Fruit fly (Drosophila melanogaster) whole organism, embryonic: Measurements from ENCODE around the gene NimC3.
A peak's percentile ranks its signal among the peaks of the same experiment; 100 is the strongest.

Experiments
- Asciz ChIP-seq: fragments of 200-800 bp; sonication (Bioruptor generic); optimal IDR thresholded peaks from 2 replicates; lab custom pipeline; 2017; ENCODE audit warnings: missing biosample characterization, mild to moderate bottlenecking, missing genetic modification characterization, missing genetic modification reagents
- B-H2 ChIP-seq: fragments of 200-800 bp; sonication (Bioruptor generic); optimal IDR thresholded peaks from 2 replicates; lab custom pipeline; 2018; ENCODE audit warnings: missing biosample characterization, mild to moderate bottlenecking, missing genetic modification characterization
- Blimp-1 ChIP-seq: fragments of 200-800 bp; sonication (Bioruptor generic); optimal IDR thresholded peaks from 3 replicates; lab custom pipeline; 2018; ENCODE audit warnings: missing biosample characterization, missing genetic modification characterization, mild to moderate bottlenecking, moderate library complexity, missing genetic modification reagents
- CG10321 ChIP-seq: fragments of 200-800 bp; sonication (Bioruptor generic); IDR thresholded peaks from 2 replicates; pipeline ENCODE4 v1.3.6; 2022; ENCODE audit warnings: missing biosample characterization, missing genetic modification characterization
- CG13296 ChIP-seq: fragments of 200-800 bp; sonication (Bioruptor generic); optimal IDR thresholded peaks from 3 replicates; lab custom pipeline; 2018; ENCODE audit warnings: missing biosample characterization, mild to moderate bottlenecking, missing genetic modification characterization
- CG14014 ChIP-seq: fragments of 200-800 bp; sonication (Bioruptor generic); IDR thresholded peaks from 2 replicates; pipeline ENCODE4 v1.3.6; 2022; ENCODE audit warnings: missing biosample characterization, missing genetic modification characterization
- CG15514 ChIP-seq: fragments of 200-800 bp; sonication (Bioruptor generic); optimal IDR thresholded peaks from 3 replicates; lab custom pipeline; 2017; ENCODE audit warnings: missing biosample characterization, missing genetic modification characterization, mild to moderate bottlenecking, moderate library complexity, missing genetic modification reagents
- CG15601 ChIP-seq: fragments of 200-800 bp; sonication (Bioruptor generic); optimal IDR thresholded peaks from 3 replicates; lab custom pipeline; 2019; ENCODE audit warnings: missing biosample characterization, mild to moderate bottlenecking, missing genetic modification characterization, moderate library complexity
- CG1603 ChIP-seq: fragments of 200-800 bp; sonication (Bioruptor generic); optimal IDR thresholded peaks from 2 replicates; lab custom pipeline; 2019; ENCODE audit warnings: missing biosample characterization, mild to moderate bottlenecking, missing genetic modification characterization, moderate library complexity
- CG17612 ChIP-seq: fragments of 200-800 bp; sonication (Bioruptor generic); IDR thresholded peaks from 2 replicates; pipeline ENCODE4 v1.3.6; 2022; ENCODE audit warnings: missing biosample characterization, missing genetic modification characterization
- CG2116 ChIP-seq: fragments of 200-800 bp; sonication (Bioruptor generic); optimal IDR thresholded peaks from 3 replicates; lab custom pipeline; 2018; ENCODE audit warnings: missing biosample characterization, mild to moderate bottlenecking, missing genetic modification characterization
- CG2129 ChIP-seq: fragments of 200-800 bp; sonication (Bioruptor generic); IDR thresholded peaks from 2 replicates; pipeline ENCODE4 v1.3.6; 2022; ENCODE audit warnings: missing biosample characterization, missing genetic modification characterization; ENCODE audit not compliant: partially characterized antibody
- CG2202 ChIP-seq: fragments of 200-800 bp; sonication (Bioruptor generic); optimal IDR thresholded peaks from 2 replicates; lab custom pipeline; 2018; ENCODE audit warnings: missing biosample characterization, mild to moderate bottlenecking, missing genetic modification characterization
- CG31388 ChIP-seq: fragments of 200-800 bp; sonication (Bioruptor generic); optimal IDR thresholded peaks from 2 replicates; lab custom pipeline; 2016; ENCODE audit warnings: missing biosample characterization, missing genetic modification characterization
- CG3847 ChIP-seq: fragments of 200-800 bp; sonication (Bioruptor generic); IDR thresholded peaks from 2 replicates; pipeline ENCODE4 v1.3.6; 2022; ENCODE audit warnings: missing biosample characterization, missing genetic modification characterization
- CG4707 ChIP-seq: fragments of 200-800 bp; sonication (Bioruptor generic); optimal IDR thresholded peaks from 2 replicates; lab custom pipeline; 2018; ENCODE audit warnings: missing biosample characterization, mild to moderate bottlenecking, missing genetic modification characterization, moderate library complexity
- CG7963 ChIP-seq: fragments of 200-800 bp; sonication (Bioruptor generic); IDR thresholded peaks from 3 replicates; pipeline ENCODE4 v1.3.6; 2022; ENCODE audit warnings: missing biosample characterization, missing genetic modification characterization; ENCODE audit not compliant: partially characterized antibody
- CG8359 ChIP-seq: fragments of 200-800 bp; sonication (Bioruptor generic); optimal IDR thresholded peaks from 2 replicates; lab custom pipeline; 2017; ENCODE audit warnings: missing biosample characterization, mild to moderate bottlenecking, missing genetic modification characterization, borderline replicate concordance
- CG8478 ChIP-seq: fragments of >200 bp; optimal IDR thresholded peaks from 2 replicates; lab custom pipeline; 2018
- CrebB ChIP-seq: fragments of 200-800 bp; sonication (Bioruptor generic); optimal IDR thresholded peaks from 3 replicates; lab custom pipeline; 2018; ENCODE audit warnings: missing biosample characterization, mild to moderate bottlenecking, missing genetic modification characterization
- Dll ChIP-seq: fragments of 200-800 bp; sonication (Bioruptor generic); IDR thresholded peaks from 4 replicates; pipeline ENCODE4 v1.3.6; 2022; ENCODE audit warnings: missing biosample characterization, missing genetic modification characterization; ENCODE audit not compliant: partially characterized antibody
- Dref ChIP-seq: fragments of 200-800 bp; sonication (Bioruptor generic); IDR thresholded peaks from 2 replicates; pipeline ENCODE4 v1.3.6; 2022; ENCODE audit warnings: missing biosample characterization, missing genetic modification characterization
- Hr51 ChIP-seq, 2 experiments: fragments of 200-800 bp; sonication (Bioruptor generic); optimal IDR thresholded peaks; 2 replicates in 1 of 2; 3 replicates in 1 of 2; lab custom pipeline; 2016 to 2018; ENCODE audit warnings: missing biosample characterization in 2 of 2, missing genetic modification characterization in 2 of 2, mild to moderate bottlenecking in 1 of 2, moderate library complexity in 1 of 2
- Med ChIP-seq: fragments of 200-800 bp; sonication (Bioruptor generic); peaks from one replicate; lab custom pipeline; 2016; ENCODE audit warnings: missing biosample characterization, missing genetic modification characterization, mild to moderate bottlenecking, inconsistent platforms, moderate library complexity
- Myb ChIP-seq: fragments of 200-800 bp; sonication (Bioruptor generic); optimal IDR thresholded peaks from 2 replicates; lab custom pipeline; 2016; ENCODE audit warnings: missing biosample characterization, missing genetic modification characterization
- NFAT ChIP-seq: fragments of 200-800 bp; sonication (Bioruptor generic); IDR thresholded peaks from 2 replicates; pipeline ENCODE4 v1.3.6; 2022; ENCODE audit warnings: missing biosample characterization, missing genetic modification characterization
- NfI ChIP-seq: fragments of 200-800 bp; sonication (Bioruptor generic); optimal IDR thresholded peaks from 3 replicates; lab custom pipeline; 2018; ENCODE audit warnings: missing biosample characterization, mild to moderate bottlenecking, missing genetic modification characterization, moderate library complexity
- Optix ChIP-seq: fragments of 200-800 bp; sonication (Bioruptor generic); IDR thresholded peaks from 3 replicates; pipeline ENCODE4 v1.3.6; 2022; ENCODE audit warnings: missing biosample characterization, missing genetic modification characterization
- Ravus ChIP-seq: fragments of 200-800 bp; sonication (Bioruptor generic); IDR thresholded peaks from 2 replicates; pipeline ENCODE4 v1.3.6; 2022; ENCODE audit warnings: missing biosample characterization, missing genetic modification characterization
- TFAM ChIP-seq: fragments of 200-800 bp; sonication (Bioruptor generic); optimal IDR thresholded peaks from 2 replicates; lab custom pipeline; 2017; ENCODE audit warnings: missing biosample characterization, missing genetic modification characterization, inconsistent platforms
- abd-A ChIP-seq: fragments of 200-800 bp; sonication (Bioruptor generic); optimal IDR thresholded peaks from 3 replicates; lab custom pipeline; 2019; ENCODE audit warnings: missing biosample characterization, mild to moderate bottlenecking, missing genetic modification characterization, moderate library complexity
- ap ChIP-seq: fragments of 200-800 bp; sonication (Bioruptor generic); IDR thresholded peaks from 2 replicates; pipeline ENCODE4 v1.3.6; 2022; ENCODE audit warnings: missing biosample characterization, missing genetic modification characterization
- bigmax ChIP-seq: fragments of 200-800 bp; sonication (Bioruptor generic); optimal IDR thresholded peaks from 2 replicates; lab custom pipeline; 2018; ENCODE audit warnings: missing biosample characterization, mild to moderate bottlenecking, missing genetic modification characterization
- btn ChIP-seq: fragments of 200-800 bp; sonication (Bioruptor generic); optimal IDR thresholded peaks from 2 replicates; lab custom pipeline; 2016; ENCODE audit warnings: missing biosample characterization, missing genetic modification characterization
- crol ChIP-seq: fragments of 200-800 bp; sonication (Bioruptor generic); IDR thresholded peaks from 2 replicates; pipeline ENCODE4 v1.3.6; 2022; ENCODE audit warnings: missing biosample characterization, missing genetic modification characterization
- da ChIP-seq: fragments of 200-800 bp; sonication (Bioruptor generic); optimal IDR thresholded peaks from 2 replicates; lab custom pipeline; 2016; ENCODE audit warnings: missing biosample characterization, missing genetic modification characterization
- dati ChIP-seq: fragments of 200-800 bp; sonication (Bioruptor generic); IDR thresholded peaks from 2 replicates; pipeline ENCODE4 v1.3.6; 2022; ENCODE audit warnings: missing biosample characterization, missing genetic modification characterization
- dm ChIP-seq: fragments of 200-800 bp; sonication (Bioruptor generic); optimal IDR thresholded peaks from 3 replicates; lab custom pipeline; 2016; ENCODE audit warnings: missing biosample characterization, missing genetic modification characterization
- ems ChIP-seq: fragments of 200-800 bp; sonication (Bioruptor generic); optimal IDR thresholded peaks from 3 replicates; lab custom pipeline; 2016; ENCODE audit warnings: missing biosample characterization, missing genetic modification characterization
- kay ChIP-seq: fragments of 200-800 bp; sonication (Bioruptor generic); optimal IDR thresholded peaks from 2 replicates; lab custom pipeline; 2016; ENCODE audit warnings: missing biosample characterization, missing genetic modification characterization
- lilli ChIP-seq: fragments of 200-800 bp; sonication (Bioruptor generic); optimal IDR thresholded peaks from 3 replicates; lab custom pipeline; 2016; ENCODE audit warnings: missing biosample characterization, missing genetic modification characterization
- lmd ChIP-seq: fragments of 200-800 bp; sonication (Bioruptor generic); IDR thresholded peaks from 2 replicates; pipeline ENCODE4 v1.3.6; 2022; ENCODE audit warnings: missing biosample characterization, missing genetic modification characterization
- p53 ChIP-seq: fragments of 200-800 bp; sonication (Bioruptor generic); optimal IDR thresholded peaks from 2 replicates; lab custom pipeline; 2016; ENCODE audit warnings: missing biosample characterization, missing genetic modification characterization
- pita ChIP-seq: fragments of 200-800 bp; sonication (Bioruptor generic); optimal IDR thresholded peaks from 2 replicates; lab custom pipeline; 2017; ENCODE audit warnings: missing biosample characterization, mild to moderate bottlenecking, missing genetic modification characterization
- repo ChIP-seq: fragments of 200-800 bp; sonication (Bioruptor generic); optimal IDR thresholded peaks from 2 replicates; lab custom pipeline; 2016; ENCODE audit warnings: missing biosample characterization, missing genetic modification characterization
- row ChIP-seq: fragments of 200-800 bp; sonication (Bioruptor generic); IDR thresholded peaks from 3 replicates; pipeline ENCODE4 v1.3.6; 2022; ENCODE audit warnings: missing biosample characterization, missing genetic modification characterization
- sisA ChIP-seq: fragments of 200-800 bp; sonication (Bioruptor generic); IDR thresholded peaks from 2 replicates; pipeline ENCODE4 v1.3.6; 2022; ENCODE audit warnings: missing biosample characterization, missing genetic modification characterization
- tio ChIP-seq: fragments of 200-800 bp; sonication (Bioruptor generic); optimal IDR thresholded peaks from 2 replicates; lab custom pipeline; 2017; ENCODE audit warnings: missing biosample characterization, missing genetic modification characterization, inconsistent platforms
- yki ChIP-seq: fragments of >200 bp; optimal IDR thresholded peaks from 3 replicates; lab custom pipeline; 2018
- zen ChIP-seq: fragments of 200-800 bp; sonication (Bioruptor generic); optimal IDR thresholded peaks from 3 replicates; lab custom pipeline; 2018; ENCODE audit warnings: missing biosample characterization, mild to moderate bottlenecking, missing genetic modification characterization, moderate library complexity

Gene NimC3

dm6 chr2L:14024051-14024745 is 4.2 kb upstream of the NimC3 start (continued):
- TF ChIP-seq CG10321 (GFP tag; lab: Robert Waterston, UW) (peak; percentile 89), TFAM (GFP tag; lab: Kevin White, UChicago) (peak; percentile 97), Med (GFP tag; lab: Kevin White, UChicago) (peak; percentile 100), CG17612 (GFP tag; lab: Robert Waterston, UW) (peak; percentile 97), pita (GFP tag; lab: Kevin White, UChicago) (no peak), Myb (GFP tag; lab: Kevin White, UChicago) (peak; percentile 91), btn (GFP tag; lab: Kevin White, UChicago) (peak; percentile 99), CG1603 (tag; lab: Kevin White, UChicago) (peak; percentile 99), dm (GFP tag; lab: Kevin White, UChicago) (peak; percentile 98), B-H2 (GFP tag; lab: Kevin White, UChicago) (peak; percentile 99), lilli (peak; percentile 91), CG31388 (GFP tag; lab: Kevin White, UChicago) (peak; percentile 98), ap (GFP tag; lab: Robert Waterston, UW) (peak; percentile 98), Hr51 (GFP tag; optimal IDR thresholded peaks at IDR 0.05; lab: Kevin White, UChicago) (peak; percentile 93 to 99), CG2202 (tag; lab: Kevin White, UChicago) (peak; percentile 100), yki (lab: Kevin White, UChicago) (no peak), ems (peak; percentile 98), CG13296 (peak; percentile 100), CG15514 (GFP tag; lab: Kevin White, UChicago) (peak; percentile 96), da (GFP tag; lab: Kevin White, UChicago) (peak; percentile 99), abd-A (peak; percentile 99), NfI (peak; percentile 97), NFAT (GFP tag; lab: Robert Waterston, UW) (peak; percentile 98), lmd (GFP tag; lab: Robert Waterston, UW) (peak; percentile 89), bigmax (GFP tag; lab: Kevin White, UChicago) (peak; percentile 93), CG7963 (GFP tag; lab: Robert Waterston, UW) (no peak), Dref (GFP tag; lab: Robert Waterston, UW) (peak; percentile 51; the same call in 1 of the 2 replicates), CG8359 (peak; percentile 97), kay (peak; percentile 99), CG2129 (no peak), sisA (GFP tag; lab: Robert Waterston, UW) (peak; percentile 89), Blimp-1 (peak; percentile 99), tio (GFP tag; lab: Kevin White, UChicago) (peak; percentile 99), Dll (GFP tag; lab: Robert Waterston, UW) (no peak), zen (tag; lab: Kevin White, UChicago) (peak; percentile 95), CrebB (tag; lab: Kevin White, UChicago) (peak; percentile 100), repo (GFP tag; lab: Kevin White, UChicago) (peak; percentile 99), p53 (peak; percentile 99), CG2116 (GFP tag; lab: Kevin White, UChicago) (peak; percentile 95), Ravus (GFP tag; lab: Robert Waterston, UW) (peak; percentile 93), dati (GFP tag; lab: Robert Waterston, UW) (peak; percentile 97), CG8478 (lab: Kevin White, UChicago) (no peak), crol (GFP tag; lab: Robert Waterston, UW) (peak; percentile 99), CG4707 (GFP tag; lab: Kevin White, UChicago) (peak; percentile 99), CG14014 (GFP tag; lab: Robert Waterston, UW) (peak; percentile 99), Optix (GFP tag; lab: Robert Waterston, UW) (peak; percentile 98), row (GFP tag; lab: Robert Waterston, UW) (peak; percentile 19; the same call in 2 of the 3 replicates), CG15601 (tag; lab: Kevin White, UChicago) (peak; percentile 99), CG3847 (peak; percentile 96), Asciz (peak; percentile 100)
